Worm (Caenorhabditis elegans) whole organism, early embryonic: ENCODE results near the gene cwn-2.

Experiments used
- B0310.2 ChIP-seq: sonication (generic microtip); optimal IDR thresholded peaks from 2 replicates; lab custom pipeline; 2016; ENCODE audit warnings: mild to moderate bottlenecking, missing genetic modification characterization, missing compliant biosample characterization
- F13C5.2 ChIP-seq: sonication (generic microtip); optimal IDR thresholded peaks from 2 replicates; lab custom pipeline; 2017; ENCODE audit warnings: mild to moderate bottlenecking, missing genetic modification characterization, inconsistent platforms, missing compliant biosample characterization
- aly-1 ChIP-seq: sonication (generic microtip); optimal IDR thresholded peaks from 2 replicates; lab custom pipeline; 2016; ENCODE audit warnings: missing genetic modification characterization, missing compliant biosample characterization
- ama-1 ChIP-seq: fragments of 150-350 bp; optimal IDR thresholded peaks from 2 replicates; lab custom pipeline; 2014
- ceh-13 ChIP-seq: fragments of 200-800 bp; sonication (Bioruptor generic); optimal IDR thresholded peaks from 2 replicates; lab custom pipeline; 2018; ENCODE audit warnings: mild to moderate bottlenecking, missing genetic modification characterization, missing compliant biosample characterization
- ceh-36 ChIP-seq: sonication (generic microtip); optimal IDR thresholded peaks from 2 replicates; lab custom pipeline; 2016; ENCODE audit warnings: missing genetic modification characterization, inconsistent platforms, missing compliant biosample characterization
- ets-7 ChIP-seq: sonication (generic microtip); optimal IDR thresholded peaks from 2 replicates; lab custom pipeline; 2016; ENCODE audit warnings: missing genotype, missing genetic modification characterization, missing compliant biosample characterization
- flt-1 ChIP-seq: fragments of 200-800 bp; sonication (Bioruptor generic); IDR thresholded peaks from 2 replicates; pipeline ENCODE4 v1.3.6; 2022; ENCODE audit warnings: missing genetic modification characterization, missing compliant biosample characterization
- hmbx-1 ChIP-seq: sonication (generic microtip); optimal IDR thresholded peaks from 2 replicates; lab custom pipeline; 2016; ENCODE audit warnings: mild to moderate bottlenecking, missing genetic modification characterization, missing compliant biosample characterization
- hmg-4 ChIP-seq: fragments of 200-800 bp; sonication (Bioruptor generic); optimal IDR thresholded peaks from 2 replicates; lab custom pipeline; 2018; ENCODE audit warnings: mild to moderate bottlenecking, missing genetic modification characterization, missing compliant biosample characterization
- hnd-1 ChIP-seq: sonication (generic microtip); optimal IDR thresholded peaks from 2 replicates; lab custom pipeline; 2016; ENCODE audit warnings: missing genetic modification characterization, missing compliant biosample characterization
- pes-1 ChIP-seq: fragments of 200-800 bp; sonication (Bioruptor generic); IDR thresholded peaks from 2 replicates; pipeline ENCODE4 v1.3.6; 2022; ENCODE audit warnings: missing genetic modification reagents, missing genetic modification characterization, missing compliant biosample characterization
- scrt-1 ChIP-seq: fragments of 200-800 bp; sonication (Bioruptor generic); IDR thresholded peaks from 2 replicates; pipeline ENCODE4 v1.3.6; 2022; ENCODE audit warnings: missing genetic modification characterization, missing compliant biosample characterization
- sea-1 ChIP-seq: fragments of 200-800 bp; sonication (Bioruptor generic); conservative IDR thresholded peaks from 2 replicates; pipeline ENCODE4 v1.3.6; 2022; ENCODE audit warnings: missing genetic modification characterization, missing compliant biosample characterization
- tbx-11 ChIP-seq: fragments of 200-800 bp; sonication (Bioruptor generic); IDR thresholded peaks from 2 replicates; pipeline ENCODE4 v1.3.6; 2022; ENCODE audit warnings: missing genetic modification characterization, missing compliant biosample characterization
- tbx-37 ChIP-seq: fragments of 200-800 bp; sonication (Bioruptor generic); conservative IDR thresholded peaks from 2 replicates; pipeline ENCODE4 v1.3.6; 2022; ENCODE audit warnings: missing genetic modification reagents, missing genetic modification characterization, missing compliant biosample characterization
- tra-4 ChIP-seq: sonication (generic microtip); optimal IDR thresholded peaks from 2 replicates; lab custom pipeline; 2017; ENCODE audit warnings: missing genetic modification characterization, missing compliant biosample characterization

cwn-2 gene

DNA sequence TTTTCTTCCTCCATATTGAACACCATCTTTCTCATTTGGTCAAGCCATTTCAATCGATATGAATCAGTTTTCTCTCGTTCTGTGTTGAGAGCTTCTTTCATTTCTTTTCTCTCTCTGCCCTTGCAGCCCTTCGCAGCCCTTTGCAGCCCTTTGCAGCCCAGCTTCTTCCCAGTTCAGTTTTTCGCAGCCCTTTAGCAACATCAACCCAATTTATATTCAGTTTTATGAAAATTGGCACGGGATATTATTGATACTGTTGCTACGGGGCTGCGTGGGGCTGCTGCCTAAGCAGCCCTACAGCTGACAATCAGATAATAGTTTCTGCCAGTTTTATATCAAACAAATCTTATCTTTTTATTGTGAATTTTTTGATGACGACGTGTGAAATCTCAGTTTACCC lies 30.6 kb upstream of the cwn-2 start, which contains the start of gene F44D12.10:
Gene F44D12.10, minus strand, starts transcription at position 101 of the 400 bp plus-strand sequence.
- TF ChIP-seq tbx-11 (GFP tag; lab: Robert Waterston, UW) = no peak

DNA sequence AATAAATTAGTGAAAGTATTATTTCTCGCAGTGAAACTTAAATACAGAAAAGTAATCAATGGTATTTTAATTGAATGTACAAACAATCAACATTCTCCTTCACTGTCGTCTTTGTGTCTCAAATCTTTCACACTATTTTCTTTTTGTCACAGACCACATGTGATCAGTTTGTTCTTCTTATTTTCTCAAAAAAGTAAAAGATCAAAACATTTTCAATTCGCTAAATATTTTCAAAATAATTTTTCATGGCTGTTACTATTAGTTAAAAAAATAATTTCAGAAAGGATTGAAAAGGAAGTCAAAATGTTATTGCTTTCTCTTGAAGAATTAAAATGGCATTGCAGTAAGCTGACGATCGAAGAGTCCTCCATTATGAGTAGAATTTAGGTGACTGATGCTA lies 26.8 kb upstream of the cwn-2 start, which contains the start of gene dhs-31:
Gene dhs-31, minus strand, starts transcription at position 101 of the 400 bp plus-strand sequence.
- TF ChIP-seq B0310.2 (tag; lab: Kevin White, UChicago) = no peak
- no peak for TF ChIP-seq pes-1 (GFP tag; lab: Robert Waterston, UW)
- no peak for TF ChIP-seq ceh-13 (GFP tag; lab: Kevin White, UChicago)
- TF ChIP-seq aly-1 = no peak
- no peak for TF ChIP-seq hnd-1 (tag; lab: Kevin White, UChicago)
- TF ChIP-seq hmg-4 (GFP tag; lab: Kevin White, UChicago) = no peak
- TF ChIP-seq scrt-1 = no peak

DNA sequence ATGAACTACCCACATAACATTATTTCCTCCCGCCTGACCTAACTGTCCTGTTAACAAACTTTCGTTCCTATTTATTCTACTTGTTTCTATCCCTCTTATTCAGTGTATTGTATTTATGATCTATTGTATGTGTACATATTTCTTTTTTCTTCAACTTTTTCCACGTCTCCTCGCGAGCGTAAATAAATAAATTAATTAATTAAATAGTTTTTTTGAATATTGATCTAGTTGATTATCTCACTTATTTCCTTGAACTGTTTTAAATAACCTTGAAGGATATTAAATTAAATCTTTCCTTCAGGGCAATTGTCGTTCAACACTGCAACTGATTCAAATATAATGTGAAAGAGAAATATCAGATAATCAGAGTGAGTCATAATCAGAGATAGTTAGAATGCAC lies 24.7 kb upstream of the cwn-2 start, which contains the start of gene frk-1:
Gene frk-1, plus strand, starts transcription at position 301 of the 400 bp plus-strand sequence.
- TF ChIP-seq ama-1 (lab: Kevin White, UChicago) (no peak), ceh-36 (no peak), sea-1 (no peak), hnd-1 (tag; lab: Kevin White, UChicago) (no peak), tra-4 (no peak), ets-7 (tag; lab: Kevin White, UChicago) (no peak), hmg-4 (GFP tag; lab: Kevin White, UChicago) (no peak)

DNA sequence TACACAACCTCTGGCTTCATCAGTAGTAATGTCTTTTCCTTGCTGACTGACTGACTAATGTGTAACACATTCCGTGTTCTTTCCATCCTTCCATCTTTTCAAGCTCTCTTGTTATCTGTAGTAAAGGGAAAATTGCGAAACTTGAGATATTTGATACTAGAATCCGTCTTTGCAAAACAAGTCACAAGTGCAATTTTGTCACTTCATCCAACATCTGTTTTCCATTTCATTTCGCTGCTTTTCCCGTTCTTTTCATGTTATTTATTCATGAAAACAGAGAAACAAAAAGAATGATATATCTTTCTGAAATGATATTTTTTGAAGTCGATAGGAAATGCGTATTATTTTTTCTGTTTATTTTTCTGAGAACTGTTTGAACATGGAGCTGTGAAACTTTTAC lies 21.6 kb upstream of the cwn-2 start:
- no peak for TF ChIP-seq tbx-37 (GFP tag; lab: Robert Waterston, UW)
- no peak for TF ChIP-seq pes-1 (GFP tag; lab: Robert Waterston, UW)
- no peak for TF ChIP-seq hmg-4 (GFP tag; lab: Kevin White, UChicago)

DNA sequence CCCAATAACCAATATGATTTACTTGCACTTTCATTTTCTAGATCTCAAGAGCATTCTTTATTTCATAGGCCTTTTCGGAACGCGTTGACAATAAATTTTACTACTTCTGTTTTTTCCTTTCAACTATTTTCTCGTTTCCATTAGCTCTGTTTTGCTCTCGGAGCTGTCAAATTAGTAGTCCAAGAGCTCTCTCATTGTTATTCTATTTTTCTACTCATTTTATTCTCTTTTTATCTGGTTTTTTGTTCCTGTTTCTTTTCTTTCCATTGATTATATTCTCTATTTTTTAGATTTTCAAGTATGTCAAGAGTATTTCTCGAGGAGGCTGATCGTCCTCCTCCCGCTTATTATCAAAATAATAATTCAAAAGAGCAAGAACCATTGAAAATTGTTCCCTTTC lies 20.5 kb upstream of the cwn-2 start, which contains the start of gene T04B2.3:
Gene T04B2.3, plus strand, starts transcription at position 301 of the 400 bp plus-strand sequence.
- TF ChIP-seq ceh-13 (GFP tag; lab: Kevin White, UChicago) = no peak
- TF ChIP-seq F13C5.2 (tag; lab: Kevin White, UChicago) = no peak
- TF ChIP-seq flt-1 (GFP tag; lab: Robert Waterston, UW) = no peak
- no peak for TF ChIP-seq sea-1
- no peak for TF ChIP-seq tra-4
- TF ChIP-seq pes-1 (GFP tag; lab: Robert Waterston, UW) = no peak
- TF ChIP-seq B0310.2 (tag; lab: Kevin White, UChicago) = no peak
- no peak for TF ChIP-seq hmg-4 (GFP tag; lab: Kevin White, UChicago)
- TF ChIP-seq aly-1 = no peak
- no peak for TF ChIP-seq hmbx-1
- TF ChIP-seq ama-1 (lab: Kevin White, UChicago) = no peak
- no peak for TF ChIP-seq scrt-1
- no peak for TF ChIP-seq ets-7 (tag; lab: Kevin White, UChicago)

DNA sequence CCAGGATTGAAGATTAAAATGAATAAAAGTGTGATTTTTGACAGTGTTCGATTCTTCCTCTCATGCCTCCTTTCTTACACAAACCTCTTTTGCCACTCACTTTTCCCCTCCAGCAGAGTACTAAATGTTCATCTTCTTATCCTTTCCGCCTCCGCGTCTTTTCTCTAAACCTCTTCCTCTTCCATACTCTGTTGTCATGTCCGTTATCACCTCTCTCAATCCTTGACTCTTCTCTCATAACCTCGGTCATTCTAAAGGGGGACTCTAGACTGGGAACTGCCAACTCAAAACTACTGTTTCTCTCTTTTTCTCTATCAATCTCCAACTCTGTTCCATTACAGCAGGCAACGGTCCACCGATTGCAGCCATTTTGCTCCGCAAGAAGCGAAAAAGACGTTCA lies 19.3 kb upstream of the cwn-2 start:
- TF ChIP-seq hmbx-1 (no peak), tbx-37 (GFP tag; lab: Robert Waterston, UW) (no peak), tbx-11 (GFP tag; lab: Robert Waterston, UW) (no peak), hmg-4 (GFP tag; lab: Kevin White, UChicago) (no peak), B0310.2 (tag; lab: Kevin White, UChicago) (no peak), ets-7 (tag; lab: Kevin White, UChicago) (no peak), tra-4 (no peak), aly-1 (no peak), ceh-13 (GFP tag; lab: Kevin White, UChicago) (no peak), ama-1 (lab: Kevin White, UChicago) (no peak), sea-1 (no peak), scrt-1 (no peak)

DNA sequence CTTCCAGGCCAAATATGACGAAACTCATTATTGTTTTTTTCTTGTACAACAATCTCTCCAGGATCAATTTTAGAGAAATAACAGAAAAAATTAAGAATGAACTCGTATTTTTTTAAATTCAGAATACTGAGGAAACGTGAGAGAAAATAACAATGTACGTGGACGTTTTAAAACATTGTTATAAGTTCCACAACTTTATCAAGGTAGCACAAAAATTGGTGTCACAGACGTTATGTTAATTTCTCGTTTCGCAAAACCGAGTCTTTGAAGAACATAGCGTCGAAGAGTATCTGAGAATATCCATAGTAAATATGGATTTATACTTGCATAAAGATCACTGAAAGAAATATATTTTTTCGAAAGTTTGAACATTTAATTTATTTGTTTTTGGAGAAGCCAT lies 16.5 kb upstream of the cwn-2 start, which contains the start of gene T04B2.8:
Gene T04B2.8, minus strand, starts transcription at position 101 of the 400 bp plus-strand sequence.
- no peak for TF ChIP-seq ceh-36
- TF ChIP-seq pes-1 (GFP tag; lab: Robert Waterston, UW) = no peak
- no peak for TF ChIP-seq tbx-11 (GFP tag; lab: Robert Waterston, UW)
- no peak for TF ChIP-seq tbx-37 (GFP tag; lab: Robert Waterston, UW)
- TF ChIP-seq F13C5.2 (tag; lab: Kevin White, UChicago) = no peak
- no peak for TF ChIP-seq hmg-4 (GFP tag; lab: Kevin White, UChicago)
- TF ChIP-seq hmbx-1 = no peak
- no peak for TF ChIP-seq ama-1 (lab: Kevin White, UChicago)
- TF ChIP-seq ets-7 (tag; lab: Kevin White, UChicago) = no peak
- TF ChIP-seq sea-1 = no peak
- TF ChIP-seq B0310.2 (tag; lab: Kevin White, UChicago) = no peak
- TF ChIP-seq hnd-1 (tag; lab: Kevin White, UChicago) = no peak
- no peak for TF ChIP-seq ceh-13 (GFP tag; lab: Kevin White, UChicago)
- TF ChIP-seq scrt-1 = no peak
- no peak for TF ChIP-seq tra-4

DNA sequence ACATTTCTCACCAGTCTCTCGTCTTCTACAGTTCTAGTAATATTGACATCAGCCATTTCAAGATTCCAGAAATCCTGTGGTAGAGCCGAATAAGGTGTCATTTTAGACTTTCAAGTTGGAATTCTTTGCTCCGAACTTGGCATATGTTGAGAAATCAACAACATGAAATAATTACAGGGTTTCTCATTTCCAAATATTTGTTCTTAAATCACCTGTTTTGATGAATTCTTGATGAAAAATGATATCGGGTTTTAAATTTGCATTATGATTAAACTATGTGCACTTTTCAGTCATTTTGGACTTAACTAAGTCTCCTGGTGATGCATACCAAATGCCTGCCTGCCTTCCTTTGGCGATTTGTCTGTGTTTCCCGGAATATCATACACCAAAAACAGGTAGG lies 14.1 kb upstream of the cwn-2 start, which contains the start of gene srv-12:
Gene srv-12, minus strand, starts transcription at position 101 of the 400 bp plus-strand sequence.
- no peak for TF ChIP-seq scrt-1

DNA sequence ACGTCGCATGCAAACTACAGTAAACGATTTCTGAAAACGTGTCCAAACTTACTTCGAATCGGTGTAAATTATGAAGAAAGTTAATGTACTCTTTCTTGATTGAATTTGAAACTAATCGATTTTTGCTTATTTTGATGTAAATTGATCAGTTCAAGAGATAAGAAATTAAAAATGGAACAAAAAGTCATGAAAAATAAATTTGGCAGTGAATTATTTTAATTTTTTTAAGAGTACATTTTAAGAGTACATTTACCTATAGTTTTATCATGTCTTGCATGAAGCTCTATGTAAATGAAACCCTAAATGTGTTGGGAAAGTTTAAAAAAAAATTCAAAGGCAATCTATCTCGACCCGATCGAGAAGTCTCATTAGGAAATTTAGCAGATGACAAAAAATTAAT lies 11.5 kb upstream of the cwn-2 start, which contains the start of gene T04B2.7:
Gene T04B2.7, minus strand, starts transcription at position 101 of the 400 bp plus-strand sequence.
- TF ChIP-seq tbx-11 (GFP tag; lab: Robert Waterston, UW) = no peak
